Worm (Caenorhabditis elegans) whole organism, mixed stage, embryonic: ENCODE data around the gene F02C9.2.

Source experiments
- M03D4.4 ChIP-seq: sonication (generic microtip); optimal IDR thresholded peaks from 2 replicates; lab custom pipeline; 2017; ENCODE audit warnings: mild to moderate bottlenecking, missing genetic modification characterization, missing compliant biosample characterization
- bed-3 ChIP-seq: fragments of 200-800 bp; sonication (Bioruptor generic); optimal IDR thresholded peaks from 3 replicates; lab custom pipeline; 2018; ENCODE audit warnings: mild to moderate bottlenecking, missing genetic modification characterization, moderate library complexity, missing compliant biosample characterization
- blmp-1 ChIP-seq: fragments of 150-350 bp; optimal IDR thresholded peaks from 2 replicates; lab custom pipeline; 2014; ENCODE audit warnings: missing biosample characterization, missing genetic modification characterization
- ceh-39 ChIP-seq: fragments of 150-350 bp; optimal IDR thresholded peaks from 2 replicates; lab custom pipeline; 2014; ENCODE audit warnings: missing biosample characterization, missing genetic modification characterization
- ceh-43 ChIP-seq: fragments of 200-800 bp; sonication (Bioruptor generic); optimal IDR thresholded peaks from 2 replicates; lab custom pipeline; 2018; ENCODE audit warnings: mild to moderate bottlenecking, missing genetic modification characterization, moderate library complexity, missing compliant biosample characterization
- ceh-83 ChIP-seq: fragments of 200-800 bp; sonication (Bioruptor generic); optimal IDR thresholded peaks from 2 replicates; lab custom pipeline; 2018; ENCODE audit warnings: mild to moderate bottlenecking, missing genetic modification characterization, missing compliant biosample characterization
- ces-1 ChIP-seq: fragments of 150-350 bp; optimal IDR thresholded peaks from 2 replicates; lab custom pipeline; 2014; ENCODE audit warnings: missing biosample characterization, missing genetic modification reagents, missing genetic modification characterization
- cnd-1 ChIP-seq: fragments of 200-800 bp; sonication (Bioruptor generic); optimal IDR thresholded peaks from 2 replicates; lab custom pipeline; 2018; ENCODE audit warnings: mild to moderate bottlenecking, missing genetic modification characterization, missing compliant biosample characterization
- drap-1 ChIP-seq: fragments of 200-800 bp; sonication (Bioruptor generic); optimal IDR thresholded peaks from 3 replicates; lab custom pipeline; 2018; ENCODE audit warnings: mild to moderate bottlenecking, missing genetic modification characterization, missing compliant biosample characterization
- elt-1 ChIP-seq: sonication (generic microtip); optimal IDR thresholded peaks from 2 replicates; lab custom pipeline; 2017; ENCODE audit warnings: missing genetic modification characterization, mild to moderate bottlenecking, missing compliant biosample characterization, antibody characterized with exemption, moderate library complexity, borderline replicate concordance; ENCODE audit not compliant: insufficient read depth
- ham-2 ChIP-seq: fragments of 200-800 bp; sonication (Bioruptor generic); optimal IDR thresholded peaks from 2 replicates; lab custom pipeline; 2018; ENCODE audit warnings: mild to moderate bottlenecking, missing genetic modification characterization, missing compliant biosample characterization
- hlh-1 ChIP-seq: fragments of 150-350 bp; optimal IDR thresholded peaks from 2 replicates; lab custom pipeline; 2014; ENCODE audit warnings: missing biosample characterization, missing genetic modification reagents, missing genetic modification characterization
- lin-32 ChIP-seq: fragments of 200-800 bp; sonication (Bioruptor generic); optimal IDR thresholded peaks from 2 replicates; lab custom pipeline; 2018; ENCODE audit warnings: mild to moderate bottlenecking, missing genetic modification characterization, missing compliant biosample characterization
- lsy-2 ChIP-seq: fragments of 150-350 bp; optimal IDR thresholded peaks from 2 replicates; lab custom pipeline; 2014; ENCODE audit warnings: missing biosample characterization, missing genetic modification characterization
- mab-5 ChIP-seq: fragments of 150-350 bp; optimal IDR thresholded peaks from 2 replicates; lab custom pipeline; 2014; ENCODE audit warnings: missing biosample characterization, missing genetic modification characterization
- mep-1 ChIP-seq: fragments of 150-350 bp; optimal IDR thresholded peaks from 2 replicates; lab custom pipeline; 2017; ENCODE audit warnings: missing biosample characterization, missing genetic modification reagents, missing genetic modification characterization, inconsistent platforms
- mls-2 ChIP-seq: sonication (generic microtip); optimal IDR thresholded peaks from 2 replicates; lab custom pipeline; 2016; ENCODE audit warnings: mild to moderate bottlenecking, missing genetic modification characterization, moderate library complexity, missing compliant biosample characterization
- nhr-12 ChIP-seq: fragments of 150-350 bp; optimal IDR thresholded peaks from 2 replicates; lab custom pipeline; 2014; ENCODE audit warnings: missing biosample characterization, missing genetic modification characterization
- nhr-2 ChIP-seq: fragments of 150-350 bp; optimal IDR thresholded peaks from 2 replicates; lab custom pipeline; 2014; ENCODE audit warnings: missing biosample characterization, missing genetic modification characterization
- nhr-237 ChIP-seq: fragments of 150-350 bp; optimal IDR thresholded peaks from 2 replicates; lab custom pipeline; 2014; ENCODE audit warnings: missing biosample characterization, missing genetic modification characterization
- nhr-28 ChIP-seq: fragments of 150-350 bp; optimal IDR thresholded peaks from 2 replicates; lab custom pipeline; 2014; ENCODE audit warnings: missing biosample characterization, missing genetic modification characterization
- pha-4 ChIP-seq: fragments of 150-350 bp; optimal IDR thresholded peaks from 2 replicates; lab custom pipeline; 2018; ENCODE audit warnings: missing biosample characterization, missing genetic modification reagents, missing genetic modification characterization
- sem-2 ChIP-seq: fragments of 200-800 bp; sonication (Bioruptor generic); optimal IDR thresholded peaks from 2 replicates; lab custom pipeline; 2018; ENCODE audit warnings: mild to moderate bottlenecking, missing genetic modification characterization, missing compliant biosample characterization
- sptf-1 ChIP-seq: sonication (generic microtip); optimal IDR thresholded peaks from 2 replicates; lab custom pipeline; 2017; ENCODE audit warnings: mild to moderate bottlenecking, missing genetic modification characterization, moderate library complexity, missing compliant biosample characterization
- tbx-8 ChIP-seq: fragments of 200-800 bp; sonication (Bioruptor generic); optimal IDR thresholded peaks from 2 replicates; lab custom pipeline; 2018; ENCODE audit warnings: mild to moderate bottlenecking, missing genetic modification characterization, moderate library complexity, missing compliant biosample characterization
- unc-120 ChIP-seq: sonication (generic microtip); optimal IDR thresholded peaks from 2 replicates; lab custom pipeline; 2017; ENCODE audit warnings: missing genetic modification characterization, missing compliant biosample characterization; ENCODE audit not compliant: poor library complexity, severe bottlenecking
- unc-39 ChIP-seq: fragments of 150-350 bp; optimal IDR thresholded peaks from 2 replicates; lab custom pipeline; 2014; ENCODE audit warnings: missing biosample characterization, missing genetic modification characterization
- zip-8 ChIP-seq: fragments of 150-350 bp; optimal IDR thresholded peaks from 2 replicates; lab custom pipeline; 2014; ENCODE audit warnings: missing biosample characterization, missing genetic modification characterization
- ztf-11 ChIP-seq: fragments of 150-350 bp; optimal IDR thresholded peaks from 2 replicates; lab custom pipeline; 2014; ENCODE audit warnings: missing biosample characterization, missing genetic modification characterization

Gene F02C9.2

ce11 chrV:3171625-3172024, 38.1 kb downstream of the F02C9.2 start:
- TF ChIP-seq sem-2 (GFP tag; lab: Kevin White, UChicago) (no peak), unc-39 (tag; lab: Kevin White, UChicago) (no peak), mls-2 (tag; lab: Kevin White, UChicago) (no peak), M03D4.4 (tag; lab: Kevin White, UChicago) (no peak), ceh-83 (GFP tag; lab: Kevin White, UChicago) (no peak)

- TF ChIP-seq ceh-43 (no peak), nhr-12 (tag; lab: Kevin White, UChicago) (no peak), lsy-2 (tag; lab: Kevin White, UChicago) (no peak), ces-1 (GFP tag; lab: Kevin White, UChicago) (no peak), sptf-1 (tag; lab: Kevin White, UChicago) (no peak), tbx-8 (GFP tag; lab: Kevin White, UChicago) (no peak), pha-4 (tag; lab: Kevin White, UChicago) (no peak), elt-1 (tag; lab: Kevin White, UChicago) (no peak), zip-8 (tag; lab: Kevin White, UChicago) (no peak), drap-1 (GFP tag; lab: Kevin White, UChicago) (no peak), ztf-11 (no peak), ham-2 (GFP tag; lab: Kevin White, UChicago) (no peak), mep-1 (tag; lab: Kevin White, UChicago) (no peak), mab-5 (tag; lab: Kevin White, UChicago) (no peak), nhr-28 (tag; lab: Kevin White, UChicago) (no peak), ceh-83 (GFP tag; lab: Kevin White, UChicago) (no peak), lin-32 (no peak), hlh-1 (tag; lab: Kevin White, UChicago) (no peak), unc-120 (tag; lab: Kevin White, UChicago) (no peak)
Observed at ce11 chrV:3176161-3176560, 42.7 kb downstream of the F02C9.2 start, which contains the start of gene srab-8. Gene srab-8 (plus strand): TSS chrV:3176461.

ce11 chrV:3185855-3186254, 52.4 kb downstream of the F02C9.2 start:
- TF ChIP-seq sem-2 (GFP tag; lab: Kevin White, UChicago) (no peak), bed-3 (GFP tag; lab: Kevin White, UChicago) (no peak), nhr-2 (no peak), elt-1 (tag; lab: Kevin White, UChicago) (no peak), nhr-237 (no peak), pha-4 (tag; lab: Kevin White, UChicago) (no peak), nhr-28 (tag; lab: Kevin White, UChicago) (no peak), unc-39 (tag; lab: Kevin White, UChicago) (no peak), mep-1 (tag; lab: Kevin White, UChicago) (no peak), mls-2 (tag; lab: Kevin White, UChicago) (no peak), unc-120 (tag; lab: Kevin White, UChicago) (no peak), ceh-39 (no peak), blmp-1 (no peak), lin-32 (no peak), cnd-1 (no peak), lsy-2 (tag; lab: Kevin White, UChicago) (no peak), sptf-1 (tag; lab: Kevin White, UChicago) (no peak), M03D4.4 (tag; lab: Kevin White, UChicago) (no peak), hlh-1 (tag; lab: Kevin White, UChicago) (no peak)
